Fruit fly (Drosophila melanogaster): ENCODE measurements around the gene Galphaf.
A peak's percentile ranks its signal among the peaks of the same experiment; 100 is the strongest.

Galphaf gene

DNA sequence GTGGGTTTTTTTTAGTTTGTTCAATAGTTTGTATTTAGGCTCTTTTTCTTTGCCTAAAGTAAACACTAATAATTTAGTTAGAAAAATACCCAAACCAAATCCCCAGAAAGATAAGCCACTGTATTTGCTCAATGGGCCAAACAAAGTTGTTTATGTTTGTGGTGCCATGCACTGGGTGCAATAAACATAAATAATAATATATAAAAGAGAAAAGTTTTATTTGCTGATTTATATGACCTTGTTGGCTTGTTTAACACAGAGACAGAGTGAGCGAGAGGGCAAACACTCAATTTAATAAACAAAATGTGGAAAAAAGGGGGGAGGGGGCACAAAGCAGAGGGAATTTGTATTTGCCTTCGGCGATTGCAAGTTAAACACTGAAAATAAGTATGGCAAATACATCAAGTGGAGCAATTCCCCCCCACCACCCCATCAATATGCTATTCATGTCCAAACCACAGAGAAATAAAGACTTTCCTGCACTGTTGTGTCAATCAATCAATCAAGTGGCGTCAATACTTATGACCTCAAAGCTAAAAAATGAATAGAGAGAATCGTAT is 27.1 kb downstream of the Galphaf start (continued):
- peak; percentile 12 for TF ChIP-seq bcd (GFP tag; optimal IDR thresholded peaks at IDR 0.05)
- no peak for TF ChIP-seq TFAM (GFP tag; optimal IDR thresholded peaks at IDR 0.05)
- peak; percentile 76 for TF ChIP-seq CG6254 (GFP tag; optimal IDR thresholded peaks at IDR 0.05)
- TF ChIP-seq Oli (tag; optimal IDR thresholded peaks at IDR 0.05) = peak; percentile 16
- TF ChIP-seq Ssrp (tag; optimal IDR thresholded peaks at IDR 0.05) = no peak
- TF ChIP-seq phol (tag; optimal IDR thresholded peaks at IDR 0.05) = peak; percentile 33
- no peak for TF ChIP-seq Jarid2 (GFP tag; optimal IDR thresholded peaks at IDR 0.05)
- peak; percentile 41 for TF ChIP-seq unpg (GFP tag; optimal IDR thresholded peaks at IDR 0.05)
- peak; percentile 31 for TF ChIP-seq CG10462 (GFP tag; optimal IDR thresholded peaks at IDR 0.05)
- TF ChIP-seq gt (GFP tag; IDR thresholded peaks at IDR 0.05) = no peak
- TF ChIP-seq CG6813 (GFP tag; optimal IDR thresholded peaks at IDR 0.05) = peak; percentile 63
- TF ChIP-seq sqz (GFP tag; optimal IDR thresholded peaks at IDR 0.05) = peak; percentile 22
- TF ChIP-seq oc (tag; optimal IDR thresholded peaks at IDR 0.05) = peak; percentile 15
- peak; percentile 63 for TF ChIP-seq nerfin-1 (tag; optimal IDR thresholded peaks at IDR 0.05)
- TF ChIP-seq wek (GFP tag; optimal IDR thresholded peaks at IDR 0.05) = peak; percentile 5
- TF ChIP-seq toy (GFP tag; IDR thresholded peaks at IDR 0.05) = no peak
- TF ChIP-seq CG12391 (tag; optimal IDR thresholded peaks at IDR 0.05) = peak; percentile 35
- TF ChIP-seq tll (GFP tag; optimal IDR thresholded peaks at IDR 0.05) = peak in 1 of 2 experiments; percentile 8
- peak; percentile 40 for TF ChIP-seq CG1233 (GFP tag; optimal IDR thresholded peaks at IDR 0.05)
- peak; percentile 22 for TF ChIP-seq CG7839 (tag; optimal IDR thresholded peaks at IDR 0.05)
- no peak for TF ChIP-seq Antp (GFP tag; optimal IDR thresholded peaks at IDR 0.05)
- TF ChIP-seq CG31365 (tag; optimal IDR thresholded peaks at IDR 0.05) = no peak
- no peak for TF ChIP-seq CG10565 (GFP tag; optimal IDR thresholded peaks at IDR 0.05)
- no peak for TF ChIP-seq disco-r (GFP tag; optimal IDR thresholded peaks at IDR 0.05)
- TF ChIP-seq CG16779 (GFP tag; IDR thresholded peaks at IDR 0.05) = no peak
- TF ChIP-seq CG17328 (GFP tag; IDR thresholded peaks at IDR 0.05) = no peak
- TF ChIP-seq fd64A (GFP tag; optimal IDR thresholded peaks at IDR 0.05) = peak; percentile 53
- peak; percentile 13 for TF ChIP-seq CG4820 (GFP tag; optimal IDR thresholded peaks at IDR 0.05)
- TF ChIP-seq D (optimal IDR thresholded peaks at IDR 0.05) = no peak
- TF ChIP-seq D (GFP tag; optimal IDR thresholded peaks at IDR 0.05) = peak; percentile 56
- no peak for TF ChIP-seq CG11085 (GFP tag; IDR thresholded peaks at IDR 0.05)
- TF ChIP-seq CG10654 (GFP tag; optimal IDR thresholded peaks at IDR 0.05) = peak; percentile 22
- no peak for TF ChIP-seq CG13123 (GFP tag; optimal IDR thresholded peaks at IDR 0.05)
- peak; percentile 6 for TF ChIP-seq CG8388 (GFP tag; optimal IDR thresholded peaks at IDR 0.05)
- TF ChIP-seq CG7271 (tag; optimal IDR thresholded peaks at IDR 0.05) = peak; percentile 66
- TF ChIP-seq CG1603 (tag; optimal IDR thresholded peaks at IDR 0.05) = no peak
- TF ChIP-seq CG2678 (tag; optimal IDR thresholded peaks at IDR 0.05) = peak; percentile 59
- peak; percentile 13 for TF ChIP-seq CG17829 (tag; optimal IDR thresholded peaks at IDR 0.05)
- TF ChIP-seq CG14441 (GFP tag; IDR thresholded peaks at IDR 0.05) = no peak
- peak; percentile 86 for TF ChIP-seq ac (GFP tag; optimal IDR thresholded peaks at IDR 0.05)
- no peak for TF ChIP-seq Meics (GFP tag; optimal IDR thresholded peaks at IDR 0.05)
- no peak for TF ChIP-seq CG12236 (GFP tag; optimal IDR thresholded peaks at IDR 0.05)
- peak; percentile 33 for TF ChIP-seq org-1 (GFP tag; optimal IDR thresholded peaks at IDR 0.05)
- TF ChIP-seq MESR4 (GFP tag; optimal IDR thresholded peaks at IDR 0.05) = no peak
- TF ChIP-seq fd102C (GFP tag; optimal IDR thresholded peaks at IDR 0.05) = peak; percentile 76
- TF ChIP-seq CG14860 (GFP tag; IDR thresholded peaks at IDR 0.05; ENCODE audit: partially characterized antibody) = no peak
- no peak for TF ChIP-seq pita (GFP tag; optimal IDR thresholded peaks at IDR 0.05)
- peak; percentile 9 for TF ChIP-seq CG16815 (GFP tag; optimal IDR thresholded peaks at IDR 0.05)
- TF ChIP-seq PHDP (tag; optimal IDR thresholded peaks at IDR 0.05) = peak; percentile 29

Measured in whole organism, embryonic.